Fruit fly (Drosophila melanogaster): Measurements from ENCODE around the gene CG6650.

The CG6650 gene

dm6 chr3L:14004963-14005458, 26.2 kb upstream of the CG6650 start (continued):
- TF ChIP-seq CG1233 (GFP tag; optimal IDR thresholded peaks at IDR 0.05), result peak; percentile 93
- TF ChIP-seq gce (GFP tag; IDR thresholded peaks at IDR 0.05), result peak; percentile 93
- TF ChIP-seq CG4707 (GFP tag; optimal IDR thresholded peaks at IDR 0.05), result peak; percentile 84
- TF ChIP-seq CG11093 (GFP tag; IDR thresholded peaks at IDR 0.05), result peak; percentile 93
- peak; percentile 68 for TF ChIP-seq CG15696 (tag; optimal IDR thresholded peaks at IDR 0.05)
- peak; percentile 94 for TF ChIP-seq stc (GFP tag; IDR thresholded peaks at IDR 0.05)
- TF ChIP-seq CG2116 (GFP tag; optimal IDR thresholded peaks at IDR 0.05), result peak; percentile 58
- TF ChIP-seq Fer1 (GFP tag; optimal IDR thresholded peaks at IDR 0.05), result peak; percentile 94
- peak; percentile 95 for TF ChIP-seq bcd (GFP tag; optimal IDR thresholded peaks at IDR 0.05)
- TF ChIP-seq sqz (GFP tag; optimal IDR thresholded peaks at IDR 0.05), result no peak
- no peak; the same call in 1 of the 2 replicates for TF ChIP-seq Dip2 (GFP tag; IDR thresholded peaks at IDR 0.05)
- TF ChIP-seq cwo (GFP tag; optimal IDR thresholded peaks at IDR 0.05), result peak; percentile 91
- peak; percentile 66 for TF ChIP-seq crol (GFP tag; IDR thresholded peaks at IDR 0.05)
- peak; percentile 72 for TF ChIP-seq CG3163 (GFP tag; optimal IDR thresholded peaks at IDR 0.05)
- TF ChIP-seq so (GFP tag; IDR thresholded peaks at IDR 0.05), result peak; percentile 95
- TF ChIP-seq mam (GFP tag; optimal IDR thresholded peaks at IDR 0.05), result peak; percentile 97
- peak; percentile 94 for TF ChIP-seq jumu (GFP tag; optimal IDR thresholded peaks at IDR 0.05)
- TF ChIP-seq Ada2b (GFP tag; IDR thresholded peaks at IDR 0.05), result peak; percentile 97
- TF ChIP-seq CG17802 (tag; optimal IDR thresholded peaks at IDR 0.05), result peak; percentile 81
- peak; percentile 99 for TF ChIP-seq Ets65A (GFP tag)
- peak; percentile 78 for TF ChIP-seq E2f2 (GFP tag; IDR thresholded peaks at IDR 0.05)
- TF ChIP-seq Ets97D (GFP tag; optimal IDR thresholded peaks at IDR 0.05), result peak; percentile 81
- peak; percentile 95 for TF ChIP-seq ATbp (GFP tag; optimal IDR thresholded peaks at IDR 0.05)
- TF ChIP-seq CG7271 (tag; optimal IDR thresholded peaks at IDR 0.05), result peak; percentile 21
- TF ChIP-seq CG1024 (GFP tag; IDR thresholded peaks at IDR 0.05), result peak; percentile 91
- TF ChIP-seq CG1832 (GFP tag; optimal IDR thresholded peaks at IDR 0.05), result peak; percentile 59
- TF ChIP-seq fru (optimal IDR thresholded peaks at IDR 0.05), result no peak
- TF ChIP-seq hb (GFP tag; IDR thresholded peaks at IDR 0.05; ENCODE audit: partially characterized antibody), result no peak
- peak; percentile 97 for TF ChIP-seq CG13624 (GFP tag; optimal IDR thresholded peaks at IDR 0.05)
- peak; percentile 95 for TF ChIP-seq Hmr (GFP tag; optimal IDR thresholded peaks at IDR 0.05)
- peak; percentile 94 for TF ChIP-seq CG4424 (GFP tag; optimal IDR thresholded peaks at IDR 0.05)
- TF ChIP-seq Lhr (GFP tag; optimal IDR thresholded peaks at IDR 0.05), result no peak
- TF ChIP-seq Abd-B (GFP tag; optimal IDR thresholded peaks at IDR 0.05), result peak; percentile 94
- peak; percentile 81 for TF ChIP-seq wek (GFP tag; optimal IDR thresholded peaks at IDR 0.05)
- TF ChIP-seq sna (GFP tag; IDR thresholded peaks at IDR 0.05; ENCODE audit: partially characterized antibody), result no peak
- TF ChIP-seq Poxn (GFP tag; IDR thresholded peaks at IDR 0.05), result peak; percentile 64; the same call in 1 of the 2 replicates
- peak; percentile 72 for TF ChIP-seq CG17186 (GFP tag; optimal IDR thresholded peaks at IDR 0.05)
- peak; percentile 78 for TF ChIP-seq CG8290 (GFP tag; optimal IDR thresholded peaks at IDR 0.05)
- peak; percentile 39 to 98 for TF ChIP-seq CG8290 (tag; optimal IDR thresholded peaks at IDR 0.05)
- peak; percentile 97 for TF ChIP-seq Antp (GFP tag; optimal IDR thresholded peaks at IDR 0.05)
- peak; percentile 74 for TF ChIP-seq Nf-YB (GFP tag; optimal IDR thresholded peaks at IDR 0.05)
- no peak for TF ChIP-seq Dfd (GFP tag; optimal IDR thresholded peaks at IDR 0.05)
- TF ChIP-seq Nf-YC (tag; optimal IDR thresholded peaks at IDR 0.05), result peak; percentile 44
- no peak for TF ChIP-seq slou (GFP tag; optimal IDR thresholded peaks at IDR 0.05)
- TF ChIP-seq trem (tag; optimal IDR thresholded peaks at IDR 0.05), result peak; percentile 81
- TF ChIP-seq CG18599 (GFP tag; optimal IDR thresholded peaks at IDR 0.05), result peak; percentile 96
- TF ChIP-seq CG8924 (tag; optimal IDR thresholded peaks at IDR 0.05), result peak; percentile 94
- peak; percentile 86 for TF ChIP-seq run (tag; optimal IDR thresholded peaks at IDR 0.05)
- no peak for TF ChIP-seq h (optimal IDR thresholded peaks at IDR 0.05)
- no peak for TF ChIP-seq Scr (GFP tag; IDR thresholded peaks at IDR 0.05; ENCODE audit: partially characterized antibody)
- TF ChIP-seq psq (GFP tag; optimal IDR thresholded peaks at IDR 0.05), result peak; percentile 85
- TF ChIP-seq CG10321 (GFP tag; IDR thresholded peaks at IDR 0.05), result peak; percentile 86

Measured in whole organism, embryonic.